Fruit fly (Drosophila melanogaster) whole organism, prepupa: ENCODE results near the gene CG8562.

ENCODE experiments used
- CG3919 ChIP-seq: fragments of 200-800 bp; sonication (Bioruptor generic); optimal IDR thresholded peaks from 3 replicates; lab custom pipeline; 2016; ENCODE audit warnings: missing biosample characterization, missing genetic modification characterization
- OdsH ChIP-seq: fragments of 200-800 bp; sonication (Bioruptor generic); optimal IDR thresholded peaks from 3 replicates; lab custom pipeline; 2016; ENCODE audit warnings: missing biosample characterization, missing genetic modification characterization

DNA sequence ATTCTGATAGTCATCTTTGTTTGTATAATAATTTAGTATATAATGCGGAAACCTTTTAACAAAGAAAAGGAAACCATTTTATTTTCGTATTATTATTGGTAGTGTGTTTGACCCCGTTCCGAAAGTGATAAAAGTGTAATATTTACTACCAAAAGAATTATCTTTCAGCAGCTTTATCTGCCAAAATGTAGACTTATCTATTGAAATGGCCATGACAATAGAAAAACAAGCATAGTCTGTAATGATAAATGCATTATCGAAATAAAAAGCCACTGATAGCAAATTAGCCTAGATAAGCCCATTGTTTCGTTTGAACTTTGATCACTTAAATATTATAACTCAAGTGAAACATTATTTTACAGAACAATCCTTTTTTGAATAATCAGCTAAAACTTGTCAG lies 21.9 kb upstream of the CG8562 start:
- no peak for TF ChIP-seq OdsH
- TF ChIP-seq CG3919 (GFP tag; lab: Kevin White, UChicago): no peak
